Worm (Caenorhabditis elegans) whole organism, young adult: ENCODE results near the gene ztf-28.

ENCODE experiments used
- C17E4.6 ChIP-seq: fragments of 200-800 bp; sonication (Bioruptor generic); IDR thresholded peaks from 2 replicates; pipeline ENCODE4 v1.3.6; 2022; ENCODE audit warnings: missing genetic modification reagents, missing genetic modification characterization, missing compliant biosample characterization
- F23B12.7 ChIP-seq: sonication (generic microtip); optimal IDR thresholded peaks from 2 replicates; lab custom pipeline; 2017; ENCODE audit warnings: missing genetic modification characterization, mild to moderate bottlenecking, missing compliant biosample characterization, antibody characterized with exemption, moderate library complexity; ENCODE audit not compliant: insufficient read depth
- F33H1.4 ChIP-seq: fragments of 200-800 bp; sonication (Bioruptor generic); IDR thresholded peaks from 2 replicates; pipeline ENCODE4 v1.3.6; 2022; ENCODE audit warnings: missing genetic modification reagents, missing genetic modification characterization, missing compliant biosample characterization
- F39B2.1 ChIP-seq: fragments of 200-800 bp; sonication (Bioruptor generic); IDR thresholded peaks from 2 replicates; pipeline ENCODE4 v1.3.6; 2022; ENCODE audit warnings: missing genetic modification reagents, missing genetic modification characterization, missing compliant biosample characterization
- F49E8.2 ChIP-seq: sonication (generic microtip); optimal IDR thresholded peaks from 3 replicates; lab custom pipeline; 2017; ENCODE audit warnings: missing genetic modification characterization, mild to moderate bottlenecking, missing compliant biosample characterization, antibody characterized with exemption, moderate library complexity; ENCODE audit not compliant: insufficient read depth
- F55B11.4 ChIP-seq: sonication (generic microtip); optimal IDR thresholded peaks from 2 replicates; lab custom pipeline; 2016; ENCODE audit warnings: missing compliant biosample characterization, missing genetic modification characterization, borderline replicate concordance; ENCODE audit not compliant: insufficient read depth
- F57C9.4 ChIP-seq: sonication (generic microtip); optimal IDR thresholded peaks from 2 replicates; lab custom pipeline; 2017; ENCODE audit warnings: mild to moderate bottlenecking, missing genetic modification characterization, missing compliant biosample characterization
- K11D2.4 ChIP-seq: fragments of 200-800 bp; sonication (Bioruptor generic); IDR thresholded peaks from 2 replicates; pipeline ENCODE4 v1.3.6; 2022; ENCODE audit warnings: missing genetic modification reagents, missing genetic modification characterization, missing compliant biosample characterization
- Y56A3A.18 ChIP-seq: fragments of 200-800 bp; sonication (Bioruptor generic); IDR thresholded peaks from 2 replicates; pipeline ENCODE4 v1.3.6; 2022; ENCODE audit warnings: missing genetic modification reagents, missing genetic modification characterization, missing compliant biosample characterization
- Y67H2A.10 ChIP-seq: fragments of 200-800 bp; sonication (Bioruptor generic); conservative IDR thresholded peaks from 2 replicates; pipeline ENCODE4 v1.3.6; 2022; ENCODE audit warnings: missing genetic modification reagents, missing genetic modification characterization, missing compliant biosample characterization
- Y95B8A.8 ChIP-seq: fragments of 200-800 bp; sonication (Bioruptor generic); IDR thresholded peaks from 2 replicates; pipeline ENCODE4 v1.3.6; 2022; ENCODE audit warnings: missing genetic modification reagents, missing genetic modification characterization, missing compliant biosample characterization
- ama-1 ChIP-seq, 3 experiments: fragments of 150-350 bp in 1 of 3; sonication (generic microtip) in 2 of 3; optimal IDR thresholded peaks; 2 replicates each; lab custom pipeline; 2014 to 2018; ENCODE audit warnings: missing biosample characterization in 2 of 3, missing genetic modification characterization in 2 of 3, missing genetic modification reagents in 2 of 3
- atf-7 ChIP-seq: sonication (generic microtip); optimal IDR thresholded peaks from 2 replicates; lab custom pipeline; 2017; ENCODE audit warnings: mild to moderate bottlenecking, missing genetic modification characterization, missing compliant biosample characterization
- athp-1 ChIP-seq: sonication (generic microtip); optimal IDR thresholded peaks from 2 replicates; lab custom pipeline; 2017; ENCODE audit warnings: mild to moderate bottlenecking, missing genetic modification characterization, missing compliant biosample characterization
- bed-2 ChIP-seq: fragments of 200-800 bp; sonication (Bioruptor generic); IDR thresholded peaks from 2 replicates; pipeline ENCODE4 v1.3.6; 2022; ENCODE audit warnings: missing genetic modification reagents, missing genetic modification characterization, missing compliant biosample characterization
- cebp-1 ChIP-seq, 2 experiments: fragments of 200-800 bp in 1 of 2; sonication (Bioruptor generic) in 1 of 2; sonication (generic microtip) in 1 of 2; IDR thresholded peaks in 1 of 2; optimal IDR thresholded peaks in 1 of 2; 2 replicates each; pipeline versions ENCODE4 v1.3.6 to Lab custom; 2017 to 2022; ENCODE audit warnings: missing compliant biosample characterization in 2 of 2, missing genetic modification characterization in 2 of 2, mild to moderate bottlenecking in 1 of 2, missing genetic modification reagents in 1 of 2, moderate library complexity in 1 of 2
- ceh-58 ChIP-seq: fragments of 200-800 bp; sonication (Bioruptor generic); IDR thresholded peaks from 2 replicates; pipeline ENCODE4 v1.3.6; 2022; ENCODE audit warnings: missing genetic modification characterization, missing compliant biosample characterization
- ceh-91 ChIP-seq: fragments of 200-800 bp; sonication (Bioruptor generic); IDR thresholded peaks from 2 replicates; pipeline ENCODE4 v1.3.6; 2022; ENCODE audit warnings: missing genetic modification reagents, missing genetic modification characterization, missing compliant biosample characterization
- chd-7 ChIP-seq: sonication (generic microtip); optimal IDR thresholded peaks from 2 replicates; lab custom pipeline; 2016; ENCODE audit warnings: mild to moderate bottlenecking, missing genetic modification characterization, moderate library complexity, missing compliant biosample characterization
- dox-1 ChIP-seq: fragments of 200-800 bp; sonication (Bioruptor generic); IDR thresholded peaks from 2 replicates; pipeline ENCODE4 v1.3.6; 2022; ENCODE audit warnings: missing genetic modification reagents, missing genetic modification characterization, missing compliant biosample characterization
- efl-1 ChIP-seq: fragments of 150-350 bp; optimal IDR thresholded peaks from 2 replicates; lab custom pipeline; 2014; ENCODE audit warnings: missing biosample characterization, missing genetic modification reagents, missing genetic modification characterization
- egl-18 ChIP-seq: fragments of 200-800 bp; sonication (Bioruptor generic); IDR thresholded peaks from 2 replicates; pipeline ENCODE4 v1.3.6; 2022; ENCODE audit warnings: missing genetic modification reagents, missing genetic modification characterization, missing compliant biosample characterization
- lag-1 ChIP-seq: fragments of 200-800 bp; sonication (Bioruptor generic); IDR thresholded peaks from 2 replicates; pipeline ENCODE4 v1.3.6; 2022; ENCODE audit warnings: missing genetic modification reagents, missing genetic modification characterization, missing compliant biosample characterization
- lin-35 ChIP-seq, 3 experiments: fragments of 150-350 bp in 2 of 3; sonication (generic microtip) in 1 of 3; optimal IDR thresholded peaks; 2 replicates each; lab custom pipeline; 2014 to 2018; ENCODE audit warnings: missing biosample characterization in 3 of 3, missing genetic modification characterization in 3 of 3, missing genetic modification reagents in 3 of 3
- lin-40 ChIP-seq: sonication (generic microtip); optimal IDR thresholded peaks from 2 replicates; lab custom pipeline; 2016; ENCODE audit warnings: missing genetic modification characterization, mild to moderate bottlenecking, missing compliant biosample characterization, missing genotype, missing genetic modification reagents
- madf-10 ChIP-seq: sonication (generic microtip); optimal IDR thresholded peaks from 2 replicates; lab custom pipeline; 2016; ENCODE audit warnings: mild to moderate bottlenecking, missing genetic modification characterization, missing compliant biosample characterization
- madf-6 ChIP-seq: fragments of 200-800 bp; sonication (Bioruptor generic); IDR thresholded peaks from 2 replicates; pipeline ENCODE4 v1.3.6; 2022; ENCODE audit warnings: missing genetic modification reagents, missing genetic modification characterization, missing compliant biosample characterization
- mcd-1 ChIP-seq: fragments of 200-800 bp; sonication (Bioruptor generic); IDR thresholded peaks from 2 replicates; pipeline ENCODE4 v1.3.6; 2022; ENCODE audit warnings: missing genetic modification reagents, missing genetic modification characterization, missing compliant biosample characterization
- nhr-80 ChIP-seq: sonication (generic microtip); optimal IDR thresholded peaks from 2 replicates; lab custom pipeline; 2016; ENCODE audit warnings: missing genetic modification characterization, missing compliant biosample characterization
- pbrm-1 ChIP-seq: fragments of 200-800 bp; sonication (Bioruptor generic); IDR thresholded peaks from 2 replicates; pipeline ENCODE4 v1.3.6; 2022; ENCODE audit warnings: missing genetic modification reagents, missing genetic modification characterization, missing compliant biosample characterization
- snpc-1.3 ChIP-seq: sonication (generic microtip); optimal IDR thresholded peaks from 2 replicates; lab custom pipeline; 2017; ENCODE audit warnings: missing genetic modification characterization, mild to moderate bottlenecking, missing compliant biosample characterization, antibody characterized with exemption, moderate library complexity, missing genotype, missing genetic modification reagents; ENCODE audit not compliant: insufficient read depth
- snpc-3.4 ChIP-seq: sonication (generic microtip); optimal IDR thresholded peaks from 2 replicates; lab custom pipeline; 2017; ENCODE audit warnings: missing genetic modification characterization, mild to moderate bottlenecking, missing compliant biosample characterization, antibody characterized with exemption, moderate library complexity, missing genotype, missing genetic modification reagents
- snpc-4 ChIP-seq, 5 experiments: fragments of 150-350 bp in 1 of 5; sonication (generic microtip) in 4 of 5; optimal IDR thresholded peaks; 2 replicates each; lab custom pipeline; 2014 to 2018; ENCODE audit warnings: missing genetic modification characterization in 5 of 5, missing biosample characterization in 3 of 5, antibody characterized with exemption in 2 of 5, mild to moderate bottlenecking in 2 of 5, missing compliant biosample characterization in 2 of 5, missing genotype in 2 of 5, moderate library complexity in 2 of 5, missing genetic modification reagents in 1 of 5
- unc-130 ChIP-seq: sonication (generic microtip); optimal IDR thresholded peaks from 2 replicates; lab custom pipeline; 2016; ENCODE audit warnings: missing genetic modification reagents, missing genetic modification characterization, missing compliant biosample characterization
- ztf-18 ChIP-seq: sonication (generic microtip); optimal IDR thresholded peaks from 2 replicates; lab custom pipeline; 2016; ENCODE audit warnings: missing genotype, mild to moderate bottlenecking, missing genetic modification characterization, missing compliant biosample characterization
- ztf-3 ChIP-seq: fragments of 200-800 bp; sonication (Bioruptor generic); optimal IDR thresholded peaks from 2 replicates; lab custom pipeline; 2018; ENCODE audit warnings: mild to moderate bottlenecking, missing genetic modification characterization, missing compliant biosample characterization

Gene ztf-28

DNA sequence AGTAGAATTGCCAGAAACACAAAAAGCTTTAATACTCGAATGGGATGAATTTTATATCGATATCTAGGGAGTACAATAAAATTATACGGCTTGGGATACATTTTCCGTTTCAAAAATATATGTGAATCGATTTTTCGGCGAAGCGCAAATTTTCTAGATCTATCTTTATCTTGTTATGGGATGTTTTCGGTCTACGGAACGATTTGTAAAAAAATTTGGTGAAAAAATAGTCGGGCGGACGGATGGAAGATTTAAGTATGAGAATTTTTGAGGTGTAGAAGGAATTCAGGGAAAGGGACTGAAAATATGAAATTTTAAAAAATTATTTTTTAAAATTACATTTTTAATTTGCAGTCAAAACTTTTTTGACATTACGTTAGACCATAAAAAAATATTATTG lies 15.5 kb downstream of the ztf-28 start, which contains the start of gene F22F7.4:
F22F7.4 (minus strand) TSS at position 101 of the 400 bp plus-strand sequence.
- TF ChIP-seq madf-10 (no peak), ceh-58 (no peak), ama-1 (optimal IDR thresholded peaks at IDR 0.05; lab: Kevin White, UChicago) (no peak), ama-1 (GFP tag; optimal IDR thresholded peaks at IDR 0.05; lab: Kevin White, UChicago) (no peak), F49E8.2 (tag; lab: Kevin White, UChicago) (no peak), F23B12.7 (tag; lab: Kevin White, UChicago) (no peak)

DNA sequence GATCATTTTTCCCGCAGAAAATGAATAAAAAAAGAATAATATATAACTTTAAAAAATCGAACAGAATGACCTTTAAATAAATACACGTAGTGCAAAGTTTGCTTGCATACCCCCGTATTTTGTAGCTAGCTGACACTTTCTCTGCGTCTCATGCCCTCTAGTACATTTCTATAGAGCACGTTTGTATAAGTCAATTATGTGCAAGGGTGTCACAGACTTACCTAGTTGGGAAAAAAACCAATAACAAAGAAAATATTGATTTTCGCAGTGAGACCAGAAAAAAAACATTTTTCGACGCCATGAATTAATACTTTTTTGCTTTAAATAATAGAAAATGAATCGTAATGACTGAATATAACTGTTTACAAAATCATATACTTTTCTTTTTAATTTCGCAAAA lies 18.8 kb downstream of the ztf-28 start, which contains the start of gene ckb-4:
ckb-4 (minus strand) TSS at position 140 of the 400 bp plus-strand sequence.
- TF ChIP-seq chd-7 (no peak), nhr-80 (tag; lab: Kevin White, UChicago) (peak; percentile 22), F55B11.4 (tag; lab: Kevin White, UChicago) (no peak)

DNA sequence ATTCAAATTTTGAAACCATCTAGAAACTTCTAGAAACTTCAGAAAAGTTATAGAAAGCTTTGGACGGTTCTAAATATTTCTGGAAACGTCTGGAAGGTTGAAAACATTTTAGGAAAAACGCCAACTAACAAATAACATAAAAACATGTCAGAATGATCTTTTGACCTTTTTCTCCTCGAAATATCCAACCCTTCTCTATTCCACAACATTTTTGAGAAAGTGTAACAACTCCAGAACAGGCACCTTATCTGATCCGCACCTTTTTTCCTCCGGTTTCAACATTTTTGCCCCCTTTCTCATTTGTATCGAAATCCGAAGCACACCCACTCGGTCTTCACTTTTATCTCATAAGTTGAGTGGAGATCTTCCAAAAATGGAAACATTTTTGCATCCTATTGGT lies 19.9 kb downstream of the ztf-28 start, which contains the start of gene F22F7.3:
F22F7.3 (plus strand) TSS at position 301 of the 400 bp plus-strand sequence.
- TF ChIP-seq lag-1 (no peak), cebp-1 (GFP tag; IDR thresholded peaks at IDR 0.05; lab: Robert Waterston, UW) (no peak), cebp-1 (tag; optimal IDR thresholded peaks at IDR 0.05; lab: Kevin White, UChicago) (no peak), F57C9.4 (tag; lab: Kevin White, UChicago) (no peak), athp-1 (no peak), egl-18 (no peak), lin-40 (tag; lab: Kevin White, UChicago) (no peak), ceh-91 (GFP tag; lab: Robert Waterston, UW) (no peak)

DNA sequence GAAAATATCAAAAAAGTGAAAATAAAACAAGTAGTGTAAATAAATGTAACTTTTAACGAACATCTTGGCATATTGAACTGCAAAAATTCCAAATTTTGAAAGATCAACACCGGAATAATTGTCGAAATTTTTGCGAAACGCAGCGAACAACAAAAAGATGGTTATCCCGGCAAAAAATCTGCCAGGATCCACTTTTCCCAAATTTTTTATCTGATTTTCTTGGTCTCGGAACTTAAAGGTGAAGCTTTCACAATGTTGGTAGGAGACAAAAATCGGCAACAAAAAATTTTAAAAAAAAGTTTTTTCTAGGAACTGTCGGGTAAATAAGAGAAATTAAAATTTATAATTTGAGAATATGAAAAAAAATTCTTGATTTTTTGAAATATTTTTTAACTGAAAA lies 28.1 kb downstream of the ztf-28 start, which contains the start of gene bgnt-1.2:
bgnt-1.2 (minus strand) TSS at position 101 of the 400 bp plus-strand sequence.
- TF ChIP-seq Y95B8A.8 (GFP tag; lab: Robert Waterston, UW) (no peak), snpc-4 (GFP tag; optimal IDR thresholded peaks at IDR 0.05; lab: Kevin White, UChicago) (no peak), snpc-4 (tag; optimal IDR thresholded peaks at IDR 0.05; lab: Kevin White, UChicago) (no peak), madf-6 (no peak), atf-7 (no peak), efl-1 (GFP tag; lab: Kevin White, UChicago) (no peak), ztf-18 (tag; lab: Kevin White, UChicago) (no peak)
- TF ChIP-seq, all 124 proteins: peak for 0

DNA sequence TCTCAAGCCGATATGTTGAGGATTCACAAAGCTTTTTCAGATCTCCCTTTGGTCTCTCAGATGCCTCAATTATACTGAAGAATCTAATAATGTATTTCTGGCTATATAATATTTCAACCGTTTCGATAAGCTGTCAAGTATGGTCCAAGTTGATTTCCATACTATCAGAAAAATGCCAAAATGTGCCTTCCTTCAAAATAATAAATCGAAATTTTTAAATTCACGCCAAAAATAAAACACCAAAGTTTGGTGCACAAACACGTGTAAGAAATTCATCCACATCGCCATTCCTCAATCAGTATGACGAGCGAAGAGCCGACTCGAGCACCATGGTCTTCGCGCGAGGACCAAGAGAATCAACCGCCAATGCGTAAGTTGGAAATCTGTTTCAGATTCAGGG lies 29.1 kb downstream of the ztf-28 start, which contains the start of gene F22F7.11:
F22F7.11 (plus strand) TSS at position 301 of the 400 bp plus-strand sequence.
- TF ChIP-seq unc-130 (GFP tag; lab: Kevin White, UChicago) (no peak), dox-1 (GFP tag; lab: Robert Waterston, UW) (no peak), Y56A3A.18 (GFP tag; lab: Robert Waterston, UW) (no peak), snpc-1.3 (no peak), ztf-3 (GFP tag; lab: Kevin White, UChicago) (no peak), pbrm-1 (GFP tag; lab: Robert Waterston, UW) (no peak), ceh-91 (GFP tag; lab: Robert Waterston, UW) (no peak), mcd-1 (no peak), K11D2.4 (no peak), lin-35 (GFP tag; optimal IDR thresholded peaks at IDR 0.05; lab: Kevin White, UChicago) (no peak), F33H1.4 (GFP tag; lab: Robert Waterston, UW) (no peak), snpc-3.4 (tag; lab: Kevin White, UChicago) (no peak), C17E4.6 (GFP tag; lab: Robert Waterston, UW) (no peak), efl-1 (GFP tag; lab: Kevin White, UChicago) (no peak), Y67H2A.10 (GFP tag; lab: Robert Waterston, UW) (no peak), F39B2.1 (GFP tag; lab: Robert Waterston, UW) (no peak), bed-2 (GFP tag; lab: Robert Waterston, UW) (no peak)
